Worm (Caenorhabditis elegans) whole organism, L4 larva: ENCODE measurements around the gene C45G7.4.
A peak's percentile ranks its signal among the peaks of the same experiment; 100 is the strongest.

Experiments
- cey-2 ChIP-seq: sonication (generic microtip); optimal IDR thresholded peaks from 3 replicates; lab custom pipeline; 2017; ENCODE audit warnings: missing genetic modification characterization, mild to moderate bottlenecking, missing compliant biosample characterization, antibody characterized with exemption, borderline replicate concordance; ENCODE audit not compliant: insufficient read depth
- lin-13 ChIP-seq: fragments of 150-350 bp; optimal IDR thresholded peaks from 2 replicates; lab custom pipeline; 2014; ENCODE audit warnings: missing biosample characterization, missing genetic modification reagents, missing genetic modification characterization
- lir-3 ChIP-seq: sonication (generic microtip); optimal IDR thresholded peaks from 2 replicates; lab custom pipeline; 2016; ENCODE audit warnings: mild to moderate bottlenecking, missing genetic modification characterization, missing compliant biosample characterization
- nhr-102 ChIP-seq: sonication (generic microtip); optimal IDR thresholded peaks from 2 replicates; lab custom pipeline; 2016; ENCODE audit warnings: mild to moderate bottlenecking, missing genetic modification characterization, moderate library complexity, missing compliant biosample characterization

ce11 chrIV:2408437-2408836 lies 24.4 kb upstream of the C45G7.4 start:
- no peak for TF ChIP-seq cey-2 (tag; lab: Kevin White, UChicago)
- peak; percentile 66 for TF ChIP-seq lir-3 (tag; lab: Kevin White, UChicago)
- peak; percentile 81 for TF ChIP-seq nhr-102 (tag; lab: Kevin White, UChicago)
- peak; percentile 95 for TF ChIP-seq lin-13 (GFP tag; lab: Kevin White, UChicago)
